Worm (Caenorhabditis elegans) whole organism, young adult: ENCODE results near the gene srg-60.
A peak's percentile ranks its signal among the peaks of the same experiment; 100 is the strongest.

Experiments used
- B0336.3 ChIP-seq: fragments of 200-800 bp; sonication (Bioruptor generic); IDR thresholded peaks from 2 replicates; pipeline ENCODE4 v1.3.6; 2022; ENCODE audit warnings: missing genetic modification characterization, missing compliant biosample characterization
- C06A6.2 ChIP-seq: fragments of 200-800 bp; sonication (Bioruptor generic); conservative IDR thresholded peaks from 2 replicates; pipeline ENCODE4 v1.3.6; 2022; ENCODE audit warnings: missing genetic modification characterization, missing compliant biosample characterization
- D2030.7 ChIP-seq: fragments of 200-800 bp; sonication (Bioruptor generic); IDR thresholded peaks from 2 replicates; pipeline ENCODE4 v1.3.6; 2022; ENCODE audit warnings: missing genetic modification reagents, missing genetic modification characterization, missing compliant biosample characterization
- F33H1.4 ChIP-seq: fragments of 200-800 bp; sonication (Bioruptor generic); IDR thresholded peaks from 2 replicates; pipeline ENCODE4 v1.3.6; 2022; ENCODE audit warnings: missing genetic modification reagents, missing genetic modification characterization, missing compliant biosample characterization
- F37B4.10 ChIP-seq: fragments of 200-800 bp; sonication (Bioruptor generic); IDR thresholded peaks from 2 replicates; pipeline ENCODE4 v1.3.6; 2022; ENCODE audit warnings: missing genetic modification characterization, missing compliant biosample characterization
- F39B2.1 ChIP-seq: fragments of 200-800 bp; sonication (Bioruptor generic); IDR thresholded peaks from 2 replicates; pipeline ENCODE4 v1.3.6; 2022; ENCODE audit warnings: missing genetic modification reagents, missing genetic modification characterization, missing compliant biosample characterization
- F49E8.2 ChIP-seq: sonication (generic microtip); optimal IDR thresholded peaks from 3 replicates; lab custom pipeline; 2017; ENCODE audit warnings: missing genetic modification characterization, mild to moderate bottlenecking, missing compliant biosample characterization, antibody characterized with exemption, moderate library complexity; ENCODE audit not compliant: insufficient read depth
- F52B5.7 ChIP-seq: sonication (generic microtip); optimal IDR thresholded peaks from 2 replicates; lab custom pipeline; 2016; ENCODE audit warnings: mild to moderate bottlenecking, missing genetic modification characterization, missing compliant biosample characterization
- F57C9.4 ChIP-seq: sonication (generic microtip); optimal IDR thresholded peaks from 2 replicates; lab custom pipeline; 2017; ENCODE audit warnings: mild to moderate bottlenecking, missing genetic modification characterization, missing compliant biosample characterization
- K12H6.12 ChIP-seq: fragments of 200-800 bp; sonication (Bioruptor generic); optimal IDR thresholded peaks from 2 replicates; lab custom pipeline; 2018; ENCODE audit warnings: mild to moderate bottlenecking, missing genetic modification characterization, missing compliant biosample characterization
- Y67H2A.10 ChIP-seq: fragments of 200-800 bp; sonication (Bioruptor generic); conservative IDR thresholded peaks from 2 replicates; pipeline ENCODE4 v1.3.6; 2022; ENCODE audit warnings: missing genetic modification reagents, missing genetic modification characterization, missing compliant biosample characterization
- ZK185.1 ChIP-seq: sonication (generic microtip); optimal IDR thresholded peaks from 2 replicates; lab custom pipeline; 2016; ENCODE audit warnings: mild to moderate bottlenecking, missing genetic modification characterization, missing compliant biosample characterization; ENCODE audit not compliant: poor library complexity, severe bottlenecking
- ama-1 ChIP-seq, 3 experiments: fragments of 150-350 bp in 1 of 3; sonication (generic microtip) in 2 of 3; optimal IDR thresholded peaks; 2 replicates each; lab custom pipeline; 2014 to 2018; ENCODE audit warnings: missing biosample characterization in 2 of 3, missing genetic modification characterization in 2 of 3, missing genetic modification reagents in 2 of 3
- atf-7 ChIP-seq: sonication (generic microtip); optimal IDR thresholded peaks from 2 replicates; lab custom pipeline; 2017; ENCODE audit warnings: mild to moderate bottlenecking, missing genetic modification characterization, missing compliant biosample characterization
- athp-1 ChIP-seq: sonication (generic microtip); optimal IDR thresholded peaks from 2 replicates; lab custom pipeline; 2017; ENCODE audit warnings: mild to moderate bottlenecking, missing genetic modification characterization, missing compliant biosample characterization
- attf-5 ChIP-seq: fragments of 200-800 bp; sonication (Bioruptor generic); optimal IDR thresholded peaks from 2 replicates; lab custom pipeline; 2018; ENCODE audit warnings: mild to moderate bottlenecking, missing genetic modification characterization, missing compliant biosample characterization
- bed-1 ChIP-seq: fragments of 200-800 bp; sonication (Bioruptor generic); IDR thresholded peaks from 2 replicates; pipeline ENCODE4 v1.3.6; 2022; ENCODE audit warnings: missing genetic modification reagents, missing genetic modification characterization, missing compliant biosample characterization
- bed-2 ChIP-seq: fragments of 200-800 bp; sonication (Bioruptor generic); IDR thresholded peaks from 2 replicates; pipeline ENCODE4 v1.3.6; 2022; ENCODE audit warnings: missing genetic modification reagents, missing genetic modification characterization, missing compliant biosample characterization
- cebp-1 ChIP-seq, 2 experiments: fragments of 200-800 bp in 1 of 2; sonication (Bioruptor generic) in 1 of 2; sonication (generic microtip) in 1 of 2; IDR thresholded peaks in 1 of 2; optimal IDR thresholded peaks in 1 of 2; 2 replicates each; pipeline versions ENCODE4 v1.3.6 to Lab custom; 2017 to 2022; ENCODE audit warnings: missing compliant biosample characterization in 2 of 2, missing genetic modification characterization in 2 of 2, mild to moderate bottlenecking in 1 of 2, missing genetic modification reagents in 1 of 2, moderate library complexity in 1 of 2
- ceh-40 ChIP-seq: fragments of 200-800 bp; sonication (Bioruptor generic); IDR thresholded peaks from 2 replicates; pipeline ENCODE4 v1.3.6; 2022; ENCODE audit warnings: missing genetic modification characterization, missing compliant biosample characterization
- ceh-79 ChIP-seq: sonication (generic microtip); optimal IDR thresholded peaks from 2 replicates; lab custom pipeline; 2017; ENCODE audit warnings: mild to moderate bottlenecking, missing genetic modification characterization, missing compliant biosample characterization
- ceh-91 ChIP-seq: fragments of 200-800 bp; sonication (Bioruptor generic); IDR thresholded peaks from 2 replicates; pipeline ENCODE4 v1.3.6; 2022; ENCODE audit warnings: missing genetic modification reagents, missing genetic modification characterization, missing compliant biosample characterization
- die-1 ChIP-seq: sonication (generic microtip); optimal IDR thresholded peaks from 2 replicates; lab custom pipeline; 2016; ENCODE audit warnings: missing genotype, mild to moderate bottlenecking, missing genetic modification characterization, missing compliant biosample characterization
- efl-1 ChIP-seq: fragments of 150-350 bp; optimal IDR thresholded peaks from 2 replicates; lab custom pipeline; 2014; ENCODE audit warnings: missing biosample characterization, missing genetic modification reagents, missing genetic modification characterization
- egl-18 ChIP-seq: fragments of 200-800 bp; sonication (Bioruptor generic); IDR thresholded peaks from 2 replicates; pipeline ENCODE4 v1.3.6; 2022; ENCODE audit warnings: missing genetic modification reagents, missing genetic modification characterization, missing compliant biosample characterization
- ets-4 ChIP-seq: fragments of 200-800 bp; sonication (Bioruptor generic); optimal IDR thresholded peaks from 2 replicates; lab custom pipeline; 2018; ENCODE audit warnings: mild to moderate bottlenecking, missing genetic modification characterization, missing compliant biosample characterization
- hlh-12 ChIP-seq: sonication (generic microtip); optimal IDR thresholded peaks from 2 replicates; lab custom pipeline; 2016; ENCODE audit warnings: missing genetic modification characterization, missing compliant biosample characterization
- hlh-26 ChIP-seq: fragments of 200-800 bp; sonication (Bioruptor generic); conservative IDR thresholded peaks from 2 replicates; pipeline ENCODE4 v1.3.6; 2022; ENCODE audit warnings: missing genetic modification reagents, missing genetic modification characterization, missing compliant biosample characterization
- hsf-1 ChIP-seq: fragments of 200-800 bp; sonication (Bioruptor generic); IDR thresholded peaks from 2 replicates; pipeline ENCODE4 v1.3.6; 2022; ENCODE audit warnings: missing genetic modification reagents, missing genetic modification characterization, missing compliant biosample characterization
- let-607 ChIP-seq, 2 experiments: fragments of 200-800 bp in 1 of 2; sonication (Bioruptor generic) in 1 of 2; sonication (generic microtip) in 1 of 2; optimal IDR thresholded peaks; 2 replicates each; lab custom pipeline; 2016 to 2018; ENCODE audit warnings: mild to moderate bottlenecking in 2 of 2, missing compliant biosample characterization in 2 of 2, missing genetic modification characterization in 2 of 2, moderate library complexity in 2 of 2, missing genotype in 1 of 2
- lin-26 ChIP-seq: fragments of 200-800 bp; sonication (Bioruptor generic); IDR thresholded peaks from 2 replicates; pipeline ENCODE4 v1.3.6; 2022; ENCODE audit warnings: missing genetic modification reagents, missing genetic modification characterization, missing compliant biosample characterization
- lin-35 ChIP-seq, 3 experiments: fragments of 150-350 bp in 2 of 3; sonication (generic microtip) in 1 of 3; optimal IDR thresholded peaks; 2 replicates each; lab custom pipeline; 2014 to 2018; ENCODE audit warnings: missing biosample characterization in 3 of 3, missing genetic modification characterization in 3 of 3, missing genetic modification reagents in 3 of 3
- lir-1 ChIP-seq: fragments of 200-800 bp; sonication (Bioruptor generic); conservative IDR thresholded peaks from 2 replicates; pipeline ENCODE4 v1.3.6; 2022; ENCODE audit warnings: missing genetic modification reagents, missing genetic modification characterization, missing compliant biosample characterization
- madf-3 ChIP-seq: fragments of 200-800 bp; sonication (Bioruptor generic); IDR thresholded peaks from 2 replicates; pipeline ENCODE4 v1.3.6; 2022; ENCODE audit warnings: missing genetic modification reagents, missing genetic modification characterization, missing compliant biosample characterization
- mes-4 ChIP-seq: sonication (generic microtip); optimal IDR thresholded peaks from 2 replicates; lab custom pipeline; 2016; ENCODE audit warnings: missing genotype, missing genetic modification characterization, missing compliant biosample characterization
- nfya-1 ChIP-seq: sonication (generic microtip); optimal IDR thresholded peaks from 2 replicates; lab custom pipeline; 2017; ENCODE audit warnings: antibody characterized with exemption, missing compliant biosample characterization, missing genetic modification characterization, borderline replicate concordance; ENCODE audit not compliant: insufficient read depth
- nhr-179 ChIP-seq: sonication (generic microtip); optimal IDR thresholded peaks from 2 replicates; lab custom pipeline; 2016; ENCODE audit warnings: mild to moderate bottlenecking, missing genetic modification characterization, missing compliant biosample characterization
- rcor-1 ChIP-seq: fragments of 200-800 bp; sonication (Bioruptor generic); IDR thresholded peaks from 2 replicates; pipeline ENCODE4 v1.3.6; 2022; ENCODE audit warnings: missing genetic modification reagents, missing genetic modification characterization, missing compliant biosample characterization
- rpc-1 ChIP-seq, 2 experiments: fragments of 150-350 bp in 1 of 2; sonication (generic microtip) in 1 of 2; optimal IDR thresholded peaks; 2 replicates each; lab custom pipeline; 2014 to 2018; ENCODE audit warnings: missing biosample characterization in 1 of 2, missing genetic modification characterization in 1 of 2, missing genetic modification reagents in 1 of 2, missing genotype in 1 of 2
- sdz-38 ChIP-seq: sonication (generic microtip); optimal IDR thresholded peaks from 2 replicates; lab custom pipeline; 2016; ENCODE audit warnings: missing genotype, missing genetic modification characterization, missing compliant biosample characterization
- snpc-1.3 ChIP-seq: sonication (generic microtip); optimal IDR thresholded peaks from 2 replicates; lab custom pipeline; 2017; ENCODE audit warnings: missing genetic modification characterization, mild to moderate bottlenecking, missing compliant biosample characterization, antibody characterized with exemption, moderate library complexity, missing genotype, missing genetic modification reagents; ENCODE audit not compliant: insufficient read depth
- snpc-4 ChIP-seq, 5 experiments: fragments of 150-350 bp in 1 of 5; sonication (generic microtip) in 4 of 5; optimal IDR thresholded peaks; 2 replicates each; lab custom pipeline; 2014 to 2018; ENCODE audit warnings: missing genetic modification characterization in 5 of 5, missing biosample characterization in 3 of 5, antibody characterized with exemption in 2 of 5, mild to moderate bottlenecking in 2 of 5, missing compliant biosample characterization in 2 of 5, missing genotype in 2 of 5, moderate library complexity in 2 of 5, missing genetic modification reagents in 1 of 5
- tbp1 ChIP-seq: fragments of 200-800 bp; sonication (Bioruptor generic); optimal IDR thresholded peaks from 2 replicates; lab custom pipeline; 2018; ENCODE audit warnings: mild to moderate bottlenecking, missing genetic modification characterization, missing compliant biosample characterization
- unc-130 ChIP-seq: sonication (generic microtip); optimal IDR thresholded peaks from 2 replicates; lab custom pipeline; 2016; ENCODE audit warnings: missing genetic modification reagents, missing genetic modification characterization, missing compliant biosample characterization
- zfh-2 ChIP-seq: fragments of 200-800 bp; sonication (Bioruptor generic); conservative IDR thresholded peaks from 2 replicates; pipeline ENCODE4 v1.3.6; 2022; ENCODE audit warnings: missing genetic modification reagents, missing genetic modification characterization, missing compliant biosample characterization
- zim-3 ChIP-seq: sonication (generic microtip); optimal IDR thresholded peaks from 2 replicates; lab custom pipeline; 2017; ENCODE audit warnings: mild to moderate bottlenecking, missing genetic modification characterization, moderate library complexity, missing compliant biosample characterization

Gene srg-60

DNA sequence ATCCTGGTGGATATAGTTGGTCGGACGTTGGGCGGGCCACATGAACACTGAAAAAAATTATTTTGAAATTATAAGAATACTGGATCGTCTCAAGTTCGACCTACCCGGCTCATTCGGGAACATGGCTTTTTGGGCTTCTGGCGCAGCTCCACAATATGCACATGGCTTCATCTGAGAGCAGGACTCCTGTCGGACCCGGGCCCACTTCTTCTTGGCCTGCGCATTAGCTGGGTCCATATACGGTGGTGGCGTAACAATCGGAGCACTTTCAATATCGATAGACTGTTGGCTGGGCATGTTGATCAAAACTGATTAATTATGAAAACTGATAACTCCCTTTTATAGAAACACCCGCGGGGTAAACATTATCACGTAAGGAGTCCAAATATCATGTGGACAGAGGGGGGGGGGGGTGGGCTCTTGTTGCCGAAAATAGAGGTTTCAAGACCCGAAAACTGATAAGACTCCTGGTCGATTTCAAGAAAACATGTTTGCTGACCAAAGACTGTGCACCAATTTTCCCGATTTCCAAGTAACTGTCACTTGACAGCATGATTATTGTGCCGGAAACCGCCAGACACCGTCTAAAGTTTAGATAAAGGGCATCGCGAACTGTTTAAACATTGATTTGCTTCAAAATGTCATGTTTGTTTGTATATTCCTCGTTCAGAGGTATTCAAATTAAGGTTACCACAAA is 8.5 kb upstream of the srg-60 start, which contains the start of gene dod-3 (continued):
- TF ChIP-seq cebp-1 (GFP tag; IDR thresholded peaks at IDR 0.05; lab: Robert Waterston, UW) (no peak), cebp-1 (tag; optimal IDR thresholded peaks at IDR 0.05; lab: Kevin White, UChicago) (no peak), F39B2.1 (GFP tag; lab: Robert Waterston, UW) (no peak), sdz-38 (tag; lab: Kevin White, UChicago) (no peak), bed-2 (GFP tag; lab: Robert Waterston, UW) (no peak), hlh-26 (no peak), ceh-40 (GFP tag; lab: Robert Waterston, UW) (no peak), egl-18 (GFP tag; lab: Robert Waterston, UW) (no peak), attf-5 (peak; percentile 19), D2030.7 (no peak), rcor-1 (GFP tag; lab: Robert Waterston, UW) (no peak), F37B4.10 (no peak), ama-1 (optimal IDR thresholded peaks at IDR 0.05; lab: Kevin White, UChicago) (peak; percentile 57), ama-1 (GFP tag; optimal IDR thresholded peaks at IDR 0.05; lab: Kevin White, UChicago) (no peak), F49E8.2 (tag; lab: Kevin White, UChicago) (no peak), hlh-12 (tag; lab: Kevin White, UChicago) (no peak), die-1 (tag; lab: Kevin White, UChicago) (no peak), hsf-1 (GFP tag; lab: Robert Waterston, UW) (no peak), Y67H2A.10 (no peak), snpc-1.3 (tag; lab: Kevin White, UChicago) (no peak), B0336.3 (GFP tag; lab: Robert Waterston, UW) (no peak; the same call in 1 of the 2 replicates), F57C9.4 (tag; lab: Kevin White, UChicago) (no peak), zim-3 (no peak), madf-3 (no peak), K12H6.12 (tag; lab: Kevin White, UChicago) (no peak), ets-4 (GFP tag; lab: Kevin White, UChicago) (peak; percentile 65), rpc-1 (optimal IDR thresholded peaks at IDR 0.05; lab: Kevin White, UChicago) (no peak), rpc-1 (tag; optimal IDR thresholded peaks at IDR 0.05; lab: Kevin White, UChicago) (no peak), ZK185.1 (no peak), F52B5.7 (tag; lab: Kevin White, UChicago) (no peak), ceh-79 (tag; lab: Kevin White, UChicago) (no peak), nhr-179 (tag; lab: Kevin White, UChicago) (no peak), snpc-4 (GFP tag; optimal IDR thresholded peaks at IDR 0.05; lab: Kevin White, UChicago) (no peak), snpc-4 (tag; optimal IDR thresholded peaks at IDR 0.05; lab: Kevin White, UChicago) (no peak), lin-26 (GFP tag; lab: Robert Waterston, UW) (no peak), lin-35 (GFP tag; optimal IDR thresholded peaks at IDR 0.05; lab: Kevin White, UChicago) (no peak), let-607 (tag; optimal IDR thresholded peaks at IDR 0.05; lab: Kevin White, UChicago) (no peak), bed-1 (GFP tag; lab: Robert Waterston, UW) (no peak), zfh-2 (GFP tag; lab: Robert Waterston, UW) (no peak), C06A6.2 (GFP tag; lab: Robert Waterston, UW) (no peak), F33H1.4 (GFP tag; lab: Robert Waterston, UW) (no peak), nfya-1 (tag; lab: Kevin White, UChicago) (no peak), athp-1 (tag; lab: Kevin White, UChicago) (no peak), atf-7 (peak; percentile 90), lir-1 (GFP tag; lab: Robert Waterston, UW) (no peak), mes-4 (tag; lab: Kevin White, UChicago) (no peak), ceh-91 (GFP tag; lab: Robert Waterston, UW) (no peak), unc-130 (no peak), efl-1 (GFP tag; lab: Kevin White, UChicago) (no peak), tbp1 (GFP tag; lab: Kevin White, UChicago) (peak; percentile 27)
